Worm (Caenorhabditis elegans) whole organism, L3 larva: ENCODE measurements around the gene tbcb-1.
A peak's percentile ranks its signal among the peaks of the same experiment; 100 is the strongest.

Experiments
- R02D3.7 ChIP-seq: fragments of 150-350 bp; optimal IDR thresholded peaks from 2 replicates; lab custom pipeline; 2014; ENCODE audit warnings: missing biosample characterization, missing genetic modification characterization
- ZK546.5 ChIP-seq: sonication (generic microtip); optimal IDR thresholded peaks from 2 replicates; lab custom pipeline; 2017; ENCODE audit warnings: missing biosample characterization, missing genetic modification characterization
- ama-1 ChIP-seq: fragments of 150-350 bp; optimal IDR thresholded peaks from 2 replicates; lab custom pipeline; 2018
- ceh-16 ChIP-seq: sonication (generic microtip); optimal IDR thresholded peaks from 2 replicates; lab custom pipeline; 2017; ENCODE audit warnings: missing biosample characterization, missing genetic modification characterization
- ceh-28 ChIP-seq: fragments of 150-350 bp; optimal IDR thresholded peaks from 2 replicates; lab custom pipeline; 2014; ENCODE audit warnings: missing biosample characterization, missing genetic modification reagents, missing genetic modification characterization
- ceh-9 ChIP-seq: sonication (generic microtip); optimal IDR thresholded peaks from 2 replicates; lab custom pipeline; 2018; ENCODE audit warnings: missing biosample characterization, missing genetic modification characterization
- daf-12 ChIP-seq: fragments of 150-350 bp; optimal IDR thresholded peaks from 2 replicates; lab custom pipeline; 2014; ENCODE audit warnings: missing biosample characterization, missing genetic modification reagents, missing genetic modification characterization
- egl-27 ChIP-seq: sonication (generic microtip); optimal IDR thresholded peaks from 4 replicates; lab custom pipeline; 2017; ENCODE audit warnings: missing biosample characterization, missing genetic modification reagents, missing genetic modification characterization
- elt-1 ChIP-seq: fragments of 150-350 bp; optimal IDR thresholded peaks from 2 replicates; lab custom pipeline; 2014; ENCODE audit warnings: missing biosample characterization, missing genetic modification characterization
- elt-2 ChIP-seq: sonication (generic microtip); optimal IDR thresholded peaks from 2 replicates; lab custom pipeline; 2016; ENCODE audit warnings: missing genetic modification reagents, mild to moderate bottlenecking, missing genetic modification characterization, missing compliant biosample characterization
- elt-3 ChIP-seq, 3 experiments: fragments of 150-350 bp in 1 of 3; sonication (generic microtip) in 2 of 3; optimal IDR thresholded peaks; 2 replicates in 2 of 3; 4 replicates in 1 of 3; lab custom pipeline; 2014 to 2017; ENCODE audit warnings: missing biosample characterization in 3 of 3, missing genetic modification characterization in 3 of 3
- eor-1 ChIP-seq, 2 experiments: fragments of 150-350 bp; optimal IDR thresholded peaks; 2 replicates each; lab custom pipeline; 2014 to 2018; ENCODE audit warnings: missing biosample characterization in 2 of 2, missing genetic modification characterization in 2 of 2
- fkh-2 ChIP-seq: fragments of 150-350 bp; optimal IDR thresholded peaks from 2 replicates; lab custom pipeline; 2014; ENCODE audit warnings: missing biosample characterization, missing genetic modification reagents, missing genetic modification characterization
- fos-1 ChIP-seq: fragments of 150-350 bp; optimal IDR thresholded peaks from 2 replicates; lab custom pipeline; 2014; ENCODE audit warnings: missing biosample characterization, missing genetic modification characterization
- hmg-11 ChIP-seq: sonication (generic microtip); optimal IDR thresholded peaks from 2 replicates; lab custom pipeline; 2016; ENCODE audit warnings: missing genetic modification characterization, missing compliant biosample characterization
- jun-1 ChIP-seq: fragments of 150-350 bp; optimal IDR thresholded peaks from 2 replicates; lab custom pipeline; 2014; ENCODE audit warnings: missing biosample characterization, missing genetic modification reagents, missing genetic modification characterization
- lin-39 ChIP-seq: fragments of 150-350 bp; optimal IDR thresholded peaks from 2 replicates; lab custom pipeline; 2018; ENCODE audit warnings: missing biosample characterization, missing genetic modification reagents, missing genetic modification characterization
- lsy-12 ChIP-seq: sonication (generic microtip); optimal IDR thresholded peaks from 2 replicates; lab custom pipeline; 2016; ENCODE audit warnings: mild to moderate bottlenecking, missing genetic modification characterization, missing compliant biosample characterization
- mml-1 ChIP-seq: fragments of 150-350 bp; sonication (generic microtip); optimal IDR thresholded peaks from 3 replicates; lab custom pipeline; 2014; ENCODE audit warnings: missing biosample characterization, missing genetic modification characterization
- nfya-1 ChIP-seq: sonication (generic microtip); optimal IDR thresholded peaks from 2 replicates; lab custom pipeline; 2017; ENCODE audit warnings: missing genetic modification characterization, mild to moderate bottlenecking, missing compliant biosample characterization, antibody characterized with exemption, moderate library complexity; ENCODE audit not compliant: insufficient read depth
- nhr-11 ChIP-seq: fragments of 150-350 bp; optimal IDR thresholded peaks from 2 replicates; lab custom pipeline; 2014; ENCODE audit warnings: missing biosample characterization, missing genetic modification characterization
- nhr-12 ChIP-seq: fragments of 150-350 bp; optimal IDR thresholded peaks from 2 replicates; lab custom pipeline; 2014; ENCODE audit warnings: missing biosample characterization, missing genetic modification characterization
- nhr-23 ChIP-seq: fragments of 150-350 bp; optimal IDR thresholded peaks from 2 replicates; lab custom pipeline; 2014; ENCODE audit warnings: missing biosample characterization, missing genetic modification reagents, missing genetic modification characterization
- nhr-25 ChIP-seq: sonication (generic microtip); optimal IDR thresholded peaks from 2 replicates; lab custom pipeline; 2017; ENCODE audit warnings: missing biosample characterization, missing genetic modification characterization
- nhr-28 ChIP-seq: fragments of 150-350 bp; optimal IDR thresholded peaks from 2 replicates; lab custom pipeline; 2014; ENCODE audit warnings: missing biosample characterization, missing genetic modification characterization
- nhr-43 ChIP-seq: sonication (generic microtip); optimal IDR thresholded peaks from 2 replicates; lab custom pipeline; 2016; ENCODE audit warnings: mild to moderate bottlenecking, missing genetic modification characterization, missing compliant biosample characterization; ENCODE audit not compliant: poor library complexity, severe bottlenecking
- nhr-67 ChIP-seq: fragments of 150-350 bp; optimal IDR thresholded peaks from 2 replicates; lab custom pipeline; 2014; ENCODE audit warnings: missing biosample characterization, missing genetic modification characterization
- nhr-76 ChIP-seq: fragments of 150-350 bp; sonication (generic microtip); optimal IDR thresholded peaks from 5 replicates; lab custom pipeline; 2014; ENCODE audit warnings: missing biosample characterization, missing genetic modification characterization
- nhr-77 ChIP-seq: fragments of 150-350 bp; optimal IDR thresholded peaks from 2 replicates; lab custom pipeline; 2014; ENCODE audit warnings: missing biosample characterization, missing genetic modification characterization
- pha-4 ChIP-seq: fragments of 150-350 bp; optimal IDR thresholded peaks from 2 replicates; lab custom pipeline; 2014; ENCODE audit warnings: missing biosample characterization, missing genetic modification reagents, missing genetic modification characterization
- sea-2 ChIP-seq: fragments of 150-350 bp; sonication (generic microtip); optimal IDR thresholded peaks from 4 replicates; lab custom pipeline; 2014; ENCODE audit warnings: missing biosample characterization, missing genetic modification reagents, missing genetic modification characterization
- unc-39 ChIP-seq: sonication (generic microtip); optimal IDR thresholded peaks from 4 replicates; lab custom pipeline; 2017; ENCODE audit warnings: missing biosample characterization, missing genetic modification characterization
- zag-1 ChIP-seq: fragments of 150-350 bp; optimal IDR thresholded peaks from 2 replicates; lab custom pipeline; 2014; ENCODE audit warnings: missing biosample characterization, missing genetic modification characterization
- ztf-11 ChIP-seq: fragments of 150-350 bp; optimal IDR thresholded peaks from 2 replicates; lab custom pipeline; 2014; ENCODE audit warnings: missing biosample characterization, missing genetic modification characterization
- ztf-4 ChIP-seq: fragments of 150-350 bp; optimal IDR thresholded peaks from 2 replicates; lab custom pipeline; 2014; ENCODE audit warnings: missing biosample characterization, missing genetic modification characterization

Gene tbcb-1

DNA sequence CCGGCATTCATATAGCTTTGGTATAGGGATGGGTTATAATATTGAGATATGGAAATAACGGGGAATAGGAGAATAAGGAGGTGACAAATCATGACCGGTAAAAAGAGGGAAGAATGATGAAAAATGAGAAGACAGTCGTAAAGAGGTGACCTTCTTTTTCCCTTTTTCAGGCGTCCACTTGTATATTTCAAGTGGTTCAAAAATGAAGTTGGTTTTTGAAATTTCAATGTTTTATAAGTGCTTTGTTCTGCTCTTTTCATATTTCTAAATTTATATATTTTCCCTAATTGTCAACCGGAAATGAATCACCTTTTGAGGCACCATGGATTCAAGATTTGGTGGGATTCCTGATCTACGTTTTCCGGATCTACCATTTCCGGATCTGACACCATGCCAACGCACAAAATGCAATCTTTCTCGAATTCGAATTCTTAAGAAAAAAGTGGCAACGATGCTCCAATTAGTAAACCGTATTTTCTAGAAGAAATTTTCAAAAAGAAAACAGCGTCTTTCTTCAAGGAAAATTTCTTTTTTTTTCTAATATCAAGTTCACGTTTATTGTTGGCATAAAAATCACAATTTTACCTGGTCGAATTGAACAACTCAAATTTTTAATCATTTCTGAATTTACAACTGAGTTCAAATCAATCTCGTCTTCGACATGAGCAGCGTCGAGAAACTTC is 2.3 kb upstream of the tbcb-1 start, which contains the start of the genes F53F4.2 and F53F4.18:
TSS of gene F53F4.2 (minus strand) at position 101 of the 683 bp plus-strand sequence.
TSS of gene F53F4.18 (plus strand) at position 633 of the 683 bp plus-strand sequence.
- TF ChIP-seq unc-39 (tag; lab: Kevin White, UChicago) (no peak), elt-1 (tag; lab: Kevin White, UChicago) (no peak), fkh-2 (tag; lab: Kevin White, UChicago) (no peak), ZK546.5 (tag; lab: Kevin White, UChicago) (no peak), nhr-28 (tag; lab: Kevin White, UChicago) (no peak), nhr-77 (no peak), R02D3.7 (no peak), ceh-16 (tag; lab: Kevin White, UChicago) (no peak), nhr-76 (tag; lab: Kevin White, UChicago) (no peak), zag-1 (tag; lab: Kevin White, UChicago) (no peak), elt-2 (tag; lab: Kevin White, UChicago) (no peak), ceh-9 (tag; lab: Kevin White, UChicago) (no peak), egl-27 (tag; lab: Kevin White, UChicago) (no peak), nhr-25 (tag; lab: Kevin White, UChicago) (no peak), ama-1 (no peak), lin-39 (no peak), lsy-12 (no peak)

DNA sequence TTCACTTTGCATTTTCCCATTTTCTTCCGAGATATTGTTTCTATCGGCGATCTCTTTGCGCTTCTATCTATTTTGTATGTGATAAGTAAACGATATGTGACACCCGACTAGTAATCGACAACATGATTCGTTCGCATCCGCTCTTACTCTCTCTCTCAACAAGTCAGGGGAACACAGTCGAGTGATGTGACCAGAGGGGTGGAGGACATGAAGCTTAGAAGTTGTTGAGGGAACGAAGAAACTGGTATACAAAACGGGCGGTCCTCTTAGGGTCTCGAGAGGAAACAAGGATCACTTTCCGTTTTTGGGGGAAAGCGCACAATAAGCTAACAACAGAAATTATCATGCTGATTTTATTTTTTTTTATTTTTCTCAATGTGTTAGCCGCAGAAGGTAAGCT is 1.2 kb downstream of the tbcb-1 start, which contains the start of gene F53F4.4:
TSS of gene F53F4.4 (plus strand) at position 301 of the 400 bp plus-strand sequence.
- no peak for TF ChIP-seq fkh-2 (tag; lab: Kevin White, UChicago)
- TF ChIP-seq nfya-1: no peak
- no peak for TF ChIP-seq ceh-28 (tag; lab: Kevin White, UChicago)
- no peak for TF ChIP-seq nhr-76 (tag; lab: Kevin White, UChicago)
- TF ChIP-seq hmg-11 (tag; lab: Kevin White, UChicago): no peak
- no peak for TF ChIP-seq pha-4 (tag; lab: Kevin White, UChicago)
- no peak for TF ChIP-seq mml-1 (tag; lab: Kevin White, UChicago)

DNA sequence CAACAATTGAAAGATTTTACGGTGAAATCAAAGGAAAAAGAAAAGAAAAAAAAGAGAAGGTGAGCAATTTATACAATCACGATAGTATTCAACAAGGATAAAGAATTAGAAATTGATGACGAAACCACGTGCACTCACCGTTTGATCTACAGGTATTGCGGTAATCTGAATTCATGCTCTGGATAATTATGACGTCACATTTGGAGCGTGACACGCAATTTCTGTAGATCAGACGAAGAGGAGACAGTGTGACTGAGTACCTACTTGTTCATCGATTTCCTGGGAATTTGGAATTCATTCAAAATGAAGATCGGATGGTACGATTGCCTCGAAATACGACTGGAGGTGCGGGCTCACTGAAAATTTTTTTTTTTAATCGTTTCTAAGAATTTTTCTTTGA is 6.4 kb downstream of the tbcb-1 start:
- TF ChIP-seq unc-39 (tag; lab: Kevin White, UChicago) (no peak), elt-2 (tag; lab: Kevin White, UChicago) (no peak), sea-2 (GFP tag; lab: Kevin White, UChicago) (no peak), daf-12 (tag; lab: Kevin White, UChicago) (no peak), pha-4 (tag; lab: Kevin White, UChicago) (no peak), ceh-28 (tag; lab: Kevin White, UChicago) (no peak), ceh-9 (tag; lab: Kevin White, UChicago) (no peak), hmg-11 (tag; lab: Kevin White, UChicago) (no peak), elt-3 (tag; optimal IDR thresholded peaks at IDR 0.05; lab: Kevin White, UChicago) (no peak), zag-1 (tag; lab: Kevin White, UChicago) (no peak), nhr-23 (tag; lab: Kevin White, UChicago) (no peak), fkh-2 (tag; lab: Kevin White, UChicago) (no peak), egl-27 (tag; lab: Kevin White, UChicago) (no peak), nhr-11 (tag; lab: Kevin White, UChicago) (no peak), jun-1 (tag; lab: Kevin White, UChicago) (no peak), nhr-12 (tag; lab: Kevin White, UChicago) (no peak), nfya-1 (no peak), eor-1 (tag; optimal IDR thresholded peaks at IDR 0.05; lab: Kevin White, UChicago) (no peak)

DNA sequence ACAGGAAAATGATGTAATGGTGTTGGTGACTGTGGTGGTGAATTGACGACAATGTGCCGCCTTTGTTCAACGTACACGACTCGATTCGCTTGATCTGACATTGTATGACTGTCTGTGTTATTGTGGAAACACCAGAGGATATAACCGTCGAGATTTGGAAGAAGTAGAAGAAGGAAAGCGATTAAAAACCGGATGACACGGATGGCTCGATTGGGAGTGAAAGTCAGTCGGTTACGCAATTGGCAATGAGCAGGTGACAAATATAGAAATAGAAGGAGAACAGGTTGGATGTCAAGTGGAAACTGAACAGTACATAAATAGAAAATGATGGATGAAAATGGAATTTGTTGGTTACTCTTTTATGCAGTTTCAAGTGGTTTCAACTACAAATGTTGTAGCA is 9.0 kb downstream of the tbcb-1 start, which contains the start of gene rdy-2:
TSS of gene rdy-2 (minus strand) at position 101 of the 400 bp plus-strand sequence.
- TF ChIP-seq egl-27 (tag; lab: Kevin White, UChicago) (no peak), ztf-11 (no peak), nhr-11 (tag; lab: Kevin White, UChicago) (no peak), elt-2 (tag; lab: Kevin White, UChicago) (no peak), lsy-12 (no peak)

DNA sequence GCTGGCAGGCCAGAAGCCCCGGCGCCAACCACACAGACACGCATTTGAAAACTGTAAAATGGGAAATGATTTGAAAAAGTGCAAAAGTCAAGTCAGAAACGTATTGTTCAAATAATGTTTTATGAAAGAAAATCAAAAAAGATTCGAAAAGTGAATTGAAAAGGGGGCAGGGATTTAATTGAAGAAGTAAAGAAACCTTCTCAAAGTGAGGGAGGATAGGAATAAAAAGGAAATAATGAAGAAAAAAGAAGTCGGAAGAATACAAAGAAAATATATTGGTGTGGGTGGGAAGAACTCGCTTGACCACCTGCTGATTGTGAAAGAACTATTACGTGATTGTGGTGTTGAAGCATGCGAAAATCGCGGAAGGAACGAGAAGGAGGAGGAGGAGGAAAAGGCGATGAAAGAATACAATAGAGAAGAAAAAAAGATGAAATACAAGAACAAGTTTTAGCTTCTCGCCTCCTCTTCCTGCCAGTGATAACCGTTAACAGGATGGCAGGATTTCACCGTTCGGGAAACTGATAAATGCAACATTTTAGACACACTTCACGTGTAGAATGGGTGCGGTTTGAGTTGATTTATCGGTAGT is 14.8 kb downstream of the tbcb-1 start, which contains the start of gene fmo-4:
TSS of gene fmo-4 (minus strand) at position 51 of the 592 bp plus-strand sequence.
- TF ChIP-seq lsy-12 (no peak), nhr-43 (tag; lab: Kevin White, UChicago) (peak; percentile 96), ztf-4 (tag; lab: Kevin White, UChicago) (no peak), ceh-16 (tag; lab: Kevin White, UChicago) (no peak), fos-1 (no peak), nhr-28 (tag; lab: Kevin White, UChicago) (no peak), ceh-9 (tag; lab: Kevin White, UChicago) (no peak), nhr-67 (tag; lab: Kevin White, UChicago) (no peak), nhr-12 (tag; lab: Kevin White, UChicago) (no peak), lin-39 (no peak), nfya-1 (no peak), mml-1 (tag; lab: Kevin White, UChicago) (no peak), jun-1 (tag; lab: Kevin White, UChicago) (no peak), nhr-25 (tag; lab: Kevin White, UChicago) (peak; percentile 27), nhr-23 (tag; lab: Kevin White, UChicago) (no peak)
- TF ChIP-seq, all 47 proteins: peak for 2
